Fruit fly (Drosophila melanogaster) whole organism, embryonic: ENCODE measurements around the gene DIP-alpha.

Source experiments
- CG10209 ChIP-seq: fragments of 200-800 bp; sonication (Bioruptor generic); optimal IDR thresholded peaks from 3 replicates; lab custom pipeline; 2017; ENCODE audit warnings: missing biosample characterization, mild to moderate bottlenecking, missing genetic modification characterization, missing genetic modification reagents
- CG10654 ChIP-seq: fragments of 200-800 bp; sonication (Bioruptor generic); optimal IDR thresholded peaks from 2 replicates; lab custom pipeline; 2016; ENCODE audit warnings: missing biosample characterization, missing genetic modification characterization
- CG11398 ChIP-seq: fragments of 200-800 bp; sonication (Bioruptor generic); optimal IDR thresholded peaks from 2 replicates; lab custom pipeline; 2016; ENCODE audit warnings: missing biosample characterization, missing genetic modification characterization
- CG11696 ChIP-seq: fragments of 200-800 bp; sonication (Bioruptor generic); IDR thresholded peaks from 2 replicates; pipeline ENCODE4 v1.3.6; 2022; ENCODE audit warnings: missing biosample characterization, missing genetic modification characterization
- CG13624 ChIP-seq: fragments of 200-800 bp; sonication (Bioruptor generic); optimal IDR thresholded peaks from 2 replicates; lab custom pipeline; 2016; ENCODE audit warnings: missing biosample characterization, missing genetic modification characterization
- CG1602 ChIP-seq: fragments of 200-800 bp; sonication (Bioruptor generic); optimal IDR thresholded peaks from 3 replicates; lab custom pipeline; 2016; ENCODE audit warnings: missing biosample characterization, missing genetic modification characterization
- CG1603 ChIP-seq: fragments of 200-800 bp; sonication (Bioruptor generic); optimal IDR thresholded peaks from 2 replicates; lab custom pipeline; 2019; ENCODE audit warnings: missing biosample characterization, mild to moderate bottlenecking, missing genetic modification characterization, moderate library complexity
- CG18011 ChIP-seq: fragments of 200-800 bp; sonication (Bioruptor generic); optimal IDR thresholded peaks from 2 replicates; lab custom pipeline; 2017; ENCODE audit warnings: missing biosample characterization, missing genetic modification characterization, mild to moderate bottlenecking, moderate library complexity, missing genotype
- CG2116 ChIP-seq: fragments of 200-800 bp; sonication (Bioruptor generic); optimal IDR thresholded peaks from 3 replicates; lab custom pipeline; 2018; ENCODE audit warnings: missing biosample characterization, mild to moderate bottlenecking, missing genetic modification characterization
- CG2199 ChIP-seq: fragments of 200-800 bp; sonication (Bioruptor generic); IDR thresholded peaks from 3 replicates; pipeline ENCODE4 v1.3.6; 2022; ENCODE audit warnings: missing biosample characterization, missing genetic modification characterization
- CG32772 ChIP-seq: fragments of 200-800 bp; sonication (Bioruptor generic); IDR thresholded peaks from 2 replicates; pipeline ENCODE4 v1.3.6; 2022; ENCODE audit warnings: missing biosample characterization, missing genetic modification characterization
- CG33213 ChIP-seq: fragments of 200-800 bp; sonication (Bioruptor generic); optimal IDR thresholded peaks from 3 replicates; lab custom pipeline; 2016; ENCODE audit warnings: missing biosample characterization, missing genetic modification characterization
- CG3407 ChIP-seq: fragments of 200-800 bp; sonication (Bioruptor generic); optimal IDR thresholded peaks from 2 replicates; lab custom pipeline; 2018; ENCODE audit warnings: missing biosample characterization, mild to moderate bottlenecking, missing genetic modification characterization
- CG34224 ChIP-seq: fragments of 200-800 bp; sonication (Bioruptor generic); IDR thresholded peaks from 3 replicates; pipeline ENCODE4 v1.3.6; 2022; ENCODE audit warnings: missing biosample characterization, missing genetic modification characterization; ENCODE audit not compliant: partially characterized antibody
- CG34422 ChIP-seq: fragments of 200-800 bp; sonication (Bioruptor generic); IDR thresholded peaks from 3 replicates; pipeline ENCODE4 v1.3.6; 2022; ENCODE audit warnings: missing biosample characterization, missing genetic modification characterization
- CG6254 ChIP-seq: fragments of 200-800 bp; sonication (Bioruptor generic); optimal IDR thresholded peaks from 3 replicates; lab custom pipeline; 2017; ENCODE audit warnings: mild to moderate bottlenecking, missing biosample characterization, missing genetic modification reagents, missing genetic modification characterization
- CG6854 ChIP-seq: fragments of 200-800 bp; sonication (Bioruptor generic); optimal IDR thresholded peaks from 3 replicates; lab custom pipeline; 2017; ENCODE audit warnings: missing biosample characterization, mild to moderate bottlenecking, missing genetic modification characterization
- CG7786 ChIP-seq: fragments of 200-800 bp; sonication (Bioruptor generic); optimal IDR thresholded peaks from 2 replicates; lab custom pipeline; 2016; ENCODE audit warnings: missing biosample characterization, missing genetic modification characterization
- Camta ChIP-seq: fragments of 200-800 bp; sonication (Bioruptor generic); optimal IDR thresholded peaks from 2 replicates; lab custom pipeline; 2016; ENCODE audit warnings: missing biosample characterization, missing genetic modification characterization
- D19B ChIP-seq: fragments of 200-800 bp; sonication (Bioruptor generic); optimal IDR thresholded peaks from 2 replicates; lab custom pipeline; 2017; ENCODE audit warnings: missing biosample characterization, mild to moderate bottlenecking, missing genetic modification characterization
- Ets97D ChIP-seq: fragments of 200-800 bp; sonication (Bioruptor generic); optimal IDR thresholded peaks from 3 replicates; lab custom pipeline; 2016; ENCODE audit warnings: missing biosample characterization, missing genetic modification characterization
- Fer3 ChIP-seq: fragments of 200-800 bp; sonication (Bioruptor generic); optimal IDR thresholded peaks from 2 replicates; lab custom pipeline; 2018; ENCODE audit warnings: missing biosample characterization, mild to moderate bottlenecking, missing genetic modification characterization, moderate library complexity
- MESR4 ChIP-seq: fragments of 200-800 bp; sonication (Bioruptor generic); optimal IDR thresholded peaks from 2 replicates; lab custom pipeline; 2018; ENCODE audit warnings: missing biosample characterization, mild to moderate bottlenecking, missing genetic modification characterization, moderate library complexity
- Meics ChIP-seq: fragments of 200-800 bp; sonication (Bioruptor generic); optimal IDR thresholded peaks from 2 replicates; lab custom pipeline; 2017; ENCODE audit warnings: missing biosample characterization, mild to moderate bottlenecking, missing genetic modification characterization
- Myb ChIP-seq: fragments of 200-800 bp; sonication (Bioruptor generic); optimal IDR thresholded peaks from 2 replicates; lab custom pipeline; 2016; ENCODE audit warnings: missing biosample characterization, missing genetic modification characterization
- Optix ChIP-seq: fragments of 200-800 bp; sonication (Bioruptor generic); IDR thresholded peaks from 3 replicates; pipeline ENCODE4 v1.3.6; 2022; ENCODE audit warnings: missing biosample characterization, missing genetic modification characterization
- Sry-β ChIP-seq: fragments of 200-800 bp; sonication (Bioruptor generic); optimal IDR thresholded peaks from 2 replicates; lab custom pipeline; 2018; ENCODE audit warnings: missing biosample characterization, mild to moderate bottlenecking, missing genetic modification characterization, moderate library complexity
- Vsx1 ChIP-seq: fragments of 200-800 bp; sonication (Bioruptor generic); optimal IDR thresholded peaks from 2 replicates; lab custom pipeline; 2017; ENCODE audit warnings: missing biosample characterization, mild to moderate bottlenecking, missing genetic modification characterization, missing genetic modification reagents
- bowl ChIP-seq: fragments of 200-800 bp; sonication (Bioruptor generic); IDR thresholded peaks from 2 replicates; pipeline ENCODE4 v1.3.6; 2022; ENCODE audit warnings: missing biosample characterization, missing genetic modification characterization
- br ChIP-seq: fragments of >200 bp; optimal IDR thresholded peaks from 2 replicates; lab custom pipeline; 2017
- cad ChIP-seq: fragments of >200 bp; optimal IDR thresholded peaks from 2 replicates; lab custom pipeline; 2017; ENCODE audit warnings: missing biosample characterization, missing genetic modification characterization
- cas ChIP-seq: fragments of 200-800 bp; sonication (Bioruptor generic); IDR thresholded peaks from 2 replicates; pipeline ENCODE4 v1.3.6; 2022; ENCODE audit warnings: missing biosample characterization, missing genetic modification characterization
- chinmo ChIP-seq: fragments of 200-800 bp; sonication (Bioruptor generic); IDR thresholded peaks from 4 replicates; pipeline ENCODE4 v1.3.6; 2022; ENCODE audit warnings: missing biosample characterization, missing genetic modification characterization; ENCODE audit not compliant: partially characterized antibody
- crol ChIP-seq: fragments of 200-800 bp; sonication (Bioruptor generic); IDR thresholded peaks from 2 replicates; pipeline ENCODE4 v1.3.6; 2022; ENCODE audit warnings: missing biosample characterization, missing genetic modification characterization
- dysf ChIP-seq: fragments of 200-800 bp; sonication (Bioruptor generic); IDR thresholded peaks from 3 replicates; pipeline ENCODE4 v1.3.6; 2022; ENCODE audit warnings: missing biosample characterization, missing genetic modification characterization
- ftz-f1 ChIP-seq: fragments of 200-800 bp; sonication (Bioruptor generic); optimal IDR thresholded peaks from 2 replicates; lab custom pipeline; 2016; ENCODE audit warnings: missing biosample characterization, missing genetic modification characterization
- gfzf ChIP-seq: fragments of 200-800 bp; sonication (Bioruptor generic); optimal IDR thresholded peaks from 2 replicates; lab custom pipeline; 2016; ENCODE audit warnings: missing biosample characterization, mild to moderate bottlenecking, missing genetic modification characterization, moderate library complexity
- grau ChIP-seq: fragments of 200-800 bp; optimal IDR thresholded peaks from 3 replicates; lab custom pipeline; 2019; ENCODE audit warnings: missing biosample characterization, mild to moderate bottlenecking, missing genetic modification characterization, moderate library complexity
- hkb ChIP-seq, 2 experiments: fragments of 200-800 bp in 1 of 2; fragments of >200 bp in 1 of 2; sonication (Bioruptor generic) in 1 of 2; IDR thresholded peaks in 1 of 2; optimal IDR thresholded peaks in 1 of 2; 2 replicates each; pipeline versions ENCODE4 v1.3.6 to Lab custom; 2017 to 2022; ENCODE audit warnings: missing biosample characterization in 1 of 2, missing genetic modification characterization in 1 of 2
- ind ChIP-seq: fragments of 200-800 bp; sonication (Bioruptor generic); optimal IDR thresholded peaks from 3 replicates; lab custom pipeline; 2016; ENCODE audit warnings: missing biosample characterization, missing genetic modification characterization
- lbe ChIP-seq: fragments of 200-800 bp; sonication (Bioruptor generic); optimal IDR thresholded peaks from 2 replicates; lab custom pipeline; 2016; ENCODE audit warnings: missing biosample characterization, mild to moderate bottlenecking, missing genetic modification characterization
- pros ChIP-seq: fragments of 200-800 bp; sonication (Bioruptor generic); optimal IDR thresholded peaks from 3 replicates; lab custom pipeline; 2019; ENCODE audit warnings: missing biosample characterization, mild to moderate bottlenecking, missing genetic modification characterization, moderate library complexity
- run ChIP-seq: fragments of 200-800 bp; sonication (Bioruptor generic); optimal IDR thresholded peaks from 3 replicates; lab custom pipeline; 2018; ENCODE audit warnings: missing biosample characterization, mild to moderate bottlenecking, missing genetic modification characterization
- sd ChIP-seq: fragments of 200-800 bp; sonication (Bioruptor generic); optimal IDR thresholded peaks from 3 replicates; lab custom pipeline; 2018; ENCODE audit warnings: missing biosample characterization, mild to moderate bottlenecking, missing genetic modification characterization, moderate library complexity
- vfl ChIP-seq: fragments of 200-800 bp; sonication (Bioruptor generic); optimal IDR thresholded peaks from 2 replicates; lab custom pipeline; 2016; ENCODE audit warnings: missing biosample characterization, missing genetic modification characterization
- z ChIP-seq: fragments of 200-800 bp; sonication (Bioruptor generic); IDR thresholded peaks from 3 replicates; pipeline ENCODE4 v1.3.6; 2022; ENCODE audit warnings: missing biosample characterization, missing genetic modification characterization
- zf30C ChIP-seq: fragments of 200-800 bp; sonication (Bioruptor generic); optimal IDR thresholded peaks from 3 replicates; lab custom pipeline; 2018; ENCODE audit warnings: missing biosample characterization, mild to moderate bottlenecking, missing genetic modification characterization
- zfh2 ChIP-seq: fragments of 200-800 bp; sonication (Bioruptor generic); optimal IDR thresholded peaks from 2 replicates; lab custom pipeline; 2016; ENCODE audit warnings: missing biosample characterization, missing genetic modification characterization

The DIP-alpha gene

DNA sequence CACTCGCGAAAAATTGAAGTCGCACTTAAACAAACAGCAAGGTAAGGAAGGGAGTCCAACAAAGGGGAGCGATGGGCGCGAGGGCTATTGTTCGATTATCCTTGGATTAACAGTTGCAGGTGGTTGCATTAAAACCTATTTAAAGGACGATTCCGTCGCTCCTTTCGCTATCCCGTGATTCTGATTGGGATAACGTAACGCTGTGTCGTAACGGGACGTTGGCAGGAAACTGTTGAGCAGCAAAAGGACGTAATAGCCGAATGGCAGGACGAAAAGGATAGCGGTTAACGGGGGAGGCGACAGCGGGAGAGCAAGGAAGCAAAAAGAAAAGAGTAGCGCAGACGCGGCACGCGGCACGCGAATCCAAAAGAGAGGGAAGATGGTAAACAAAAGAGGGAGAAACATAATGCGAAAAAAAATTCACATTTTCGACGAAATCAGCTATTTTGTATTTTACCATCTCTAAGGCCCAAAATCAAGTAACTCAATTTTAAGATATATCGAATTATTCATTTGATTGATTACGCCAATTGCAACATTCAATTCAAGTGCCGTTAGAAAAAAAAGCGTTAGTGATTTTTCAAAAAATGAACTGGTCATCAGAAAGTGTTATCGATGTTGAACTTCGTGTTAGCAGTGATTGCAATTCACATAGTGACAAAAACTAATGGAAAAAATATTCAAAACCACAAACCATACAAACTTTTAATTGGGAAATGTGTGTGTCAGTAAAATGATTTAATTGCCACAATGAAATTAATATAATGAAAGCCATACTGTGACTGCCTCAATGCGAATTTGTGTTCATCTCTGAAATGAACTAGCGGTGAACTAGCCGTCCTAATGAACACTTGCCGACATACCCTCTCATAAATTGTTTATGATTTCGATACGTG lies 89.1 kb downstream of the DIP-alpha start, which contains the start of the genes CG10804 and CG10802 (continued):
- TF ChIP-seq Fer3 (tag; lab: Kevin White, UChicago) (no peak), CG2199 (GFP tag; lab: Robert Waterston, UW) (0 out of 3 replicates have a peak, but pooled peaks have one; percentile 37), pros (GFP tag; lab: Kevin White, UChicago) (no peak), CG33213 (GFP tag; lab: Kevin White, UChicago) (peak; percentile 81), CG32772 (peak; percentile 87), Vsx1 (GFP tag; lab: Kevin White, UChicago) (peak; percentile 32), sd (tag; lab: Kevin White, UChicago) (peak; percentile 48), CG7786 (peak; percentile 71), CG2116 (GFP tag; lab: Kevin White, UChicago) (peak; percentile 82), grau (tag; lab: Kevin White, UChicago) (peak; percentile 75), Ets97D (GFP tag; lab: Kevin White, UChicago) (peak; percentile 69), Meics (GFP tag; lab: Kevin White, UChicago) (peak; percentile 51), cas (GFP tag; lab: Robert Waterston, UW) (peak; percentile 62), chinmo (GFP tag; lab: Robert Waterston, UW) (no peak), CG6254 (GFP tag; lab: Kevin White, UChicago) (no peak), CG34422 (GFP tag; lab: Robert Waterston, UW) (peak; percentile 86), CG1602 (GFP tag; lab: Kevin White, UChicago) (peak; percentile 74), CG6854 (GFP tag; lab: Kevin White, UChicago) (no peak), CG10209 (GFP tag; lab: Kevin White, UChicago) (peak; percentile 57), CG34224 (GFP tag; lab: Robert Waterston, UW) (peak; percentile 26; the same call in 1 of the 3 replicates), gfzf (GFP tag; lab: Kevin White, UChicago) (peak; percentile 74), crol (GFP tag; lab: Robert Waterston, UW) (0 out of 2 replicates have a peak, but pooled peaks have one; percentile 18), CG13624 (GFP tag; lab: Kevin White, UChicago) (peak; percentile 84), Camta (peak; percentile 50), MESR4 (peak; percentile 39), bowl (GFP tag; lab: Robert Waterston, UW) (0 out of 2 replicates have a peak, but pooled peaks have one; percentile 20), zf30C (GFP tag; lab: Kevin White, UChicago) (no peak), CG11398 (GFP tag; lab: Kevin White, UChicago) (peak; percentile 19), CG18011 (GFP tag; lab: Kevin White, UChicago) (peak; percentile 45), Optix (peak; percentile 68; the same call in 1 of the 3 replicates), cad (no peak), ind (GFP tag; lab: Kevin White, UChicago) (peak; percentile 85), CG11696 (peak; percentile 24; the same call in 1 of the 2 replicates), Myb (GFP tag; lab: Kevin White, UChicago) (peak; percentile 97), br (lab: Kevin White, UChicago) (no peak), lbe (peak; percentile 45), hkb (optimal IDR thresholded peaks at IDR 0.05; lab: Kevin White, UChicago) (no peak), hkb (GFP tag; IDR thresholded peaks at IDR 0.05; lab: Robert Waterston, UW) (peak; percentile 49; the same call in 1 of the 2 replicates), D19B (peak; percentile 60), zfh2 (GFP tag; lab: Kevin White, UChicago) (peak; percentile 92), run (tag; lab: Kevin White, UChicago) (no peak), ftz-f1 (GFP tag; lab: Kevin White, UChicago) (no peak), z (GFP tag; lab: Robert Waterston, UW) (0 out of 3 replicates have a peak, but pooled peaks have one; percentile 38), dysf (GFP tag; lab: Robert Waterston, UW) (peak; percentile 89), CG10654 (GFP tag; lab: Kevin White, UChicago) (peak; percentile 65), vfl (GFP tag; lab: Kevin White, UChicago) (peak; percentile 69), Sry-β (GFP tag; lab: Kevin White, UChicago) (peak; percentile 86), CG3407 (GFP tag; lab: Kevin White, UChicago) (peak; percentile 35), CG1603 (peak; percentile 77)
